Fruit fly (Drosophila melanogaster): ENCODE measurements around the gene CG14302.

Gene CG14302

dm6 chr3R:18741027-18741843 lies 8.8 kb downstream of the CG14302 start (continued):
- TF ChIP-seq CG6276 (GFP tag; optimal IDR thresholded peaks at IDR 0.05) (peak; percentile 87), pdm3 (GFP tag; optimal IDR thresholded peaks at IDR 0.05) (peak; percentile 90), fd85E (GFP tag; optimal IDR thresholded peaks at IDR 0.05) (peak; percentile 61), cyc (GFP tag; optimal IDR thresholded peaks at IDR 0.05) (peak; percentile 95), CG8119 (GFP tag; IDR thresholded peaks at IDR 0.05) (peak; percentile 93), CG15336 (GFP tag; IDR thresholded peaks at IDR 0.05) (peak; percentile 95), salr (GFP tag; optimal IDR thresholded peaks at IDR 0.05) (peak; percentile 65 to 87), CG7368 (GFP tag; optimal IDR thresholded peaks at IDR 0.05) (peak; percentile 85), Gug (GFP tag; IDR thresholded peaks at IDR 0.05) (peak; percentile 87), ss (GFP tag; optimal IDR thresholded peaks at IDR 0.05) (peak; percentile 80 to 84), Met (GFP tag; optimal IDR thresholded peaks at IDR 0.05) (peak; percentile 95), CG8319 (GFP tag; optimal IDR thresholded peaks at IDR 0.05) (peak; percentile 69), CG32006 (GFP tag; optimal IDR thresholded peaks at IDR 0.05) (peak; percentile 94), achi (GFP tag; optimal IDR thresholded peaks at IDR 0.05) (peak; percentile 93), Sox102F (GFP tag; optimal IDR thresholded peaks at IDR 0.05) (peak; percentile 96), dsx (GFP tag; optimal IDR thresholded peaks at IDR 0.05; ENCODE audit: poor library complexity, severe bottlenecking) (peak; percentile 88), Hr39 (GFP tag; optimal IDR thresholded peaks at IDR 0.05) (peak; percentile 91), Sox14 (GFP tag; optimal IDR thresholded peaks at IDR 0.05) (peak; percentile 92), CG6163 (GFP tag; IDR thresholded peaks at IDR 0.05) (peak; percentile 96), CG4318 (GFP tag; optimal IDR thresholded peaks at IDR 0.05) (peak; percentile 81), Ets96B (tag; optimal IDR thresholded peaks at IDR 0.05) (peak; percentile 87), CG34406 (GFP tag; optimal IDR thresholded peaks at IDR 0.05) (peak; percentile 94), CG6792 (GFP tag; optimal IDR thresholded peaks at IDR 0.05) (peak; percentile 91), Smox (GFP tag; optimal IDR thresholded peaks at IDR 0.05) (peak; percentile 95), Sox15 (GFP tag; optimal IDR thresholded peaks at IDR 0.05) (peak; percentile 85), topi (GFP tag; optimal IDR thresholded peaks at IDR 0.05) (peak; percentile 95)

dm6 chr3R:18741844-18742187 lies 9.3 kb downstream of the CG14302 start:
- TF ChIP-seq Eip78C (GFP tag) (peak; percentile 59), CG3032 (tag; optimal IDR thresholded peaks at IDR 0.05) (no peak), svp (GFP tag) (peak; percentile 18), ss (GFP tag; optimal IDR thresholded peaks at IDR 0.05) (no peak), CG8319 (GFP tag; optimal IDR thresholded peaks at IDR 0.05) (no peak)

dm6 chr3R:18742358-18743269 lies 10.1 kb downstream of the CG14302 start:
- no peak for TF ChIP-seq Lpt (GFP tag; optimal IDR thresholded peaks at IDR 0.05)
- peak; percentile 79 for TF ChIP-seq topi (GFP tag; optimal IDR thresholded peaks at IDR 0.05)
- TF ChIP-seq CG15336 (GFP tag; IDR thresholded peaks at IDR 0.05): peak; percentile 64
- TF ChIP-seq dsx (GFP tag; optimal IDR thresholded peaks at IDR 0.05; ENCODE audit: poor library complexity, severe bottlenecking): no peak
- peak; percentile 64 for TF ChIP-seq Hr39 (GFP tag; optimal IDR thresholded peaks at IDR 0.05)
- TF ChIP-seq CG31627 (GFP tag; optimal IDR thresholded peaks at IDR 0.05): peak; percentile 67
- TF ChIP-seq eg (GFP tag; IDR thresholded peaks at IDR 0.05): peak; percentile 46; the same call in 1 of the 3 replicates
- peak; percentile 62 for TF ChIP-seq pdm3 (GFP tag; optimal IDR thresholded peaks at IDR 0.05)
- peak; percentile 30 for TF ChIP-seq Eip93F (GFP tag; optimal IDR thresholded peaks at IDR 0.05)
- TF ChIP-seq cyc (GFP tag; optimal IDR thresholded peaks at IDR 0.05): peak; percentile 66
- peak; percentile 39 for TF ChIP-seq CG4318 (GFP tag; optimal IDR thresholded peaks at IDR 0.05)
- peak; percentile 71 for TF ChIP-seq svp (GFP tag)
- peak; percentile 72 for TF ChIP-seq CG32006 (GFP tag; optimal IDR thresholded peaks at IDR 0.05)
- TF ChIP-seq CG16779 (tag; optimal IDR thresholded peaks at IDR 0.05): peak; percentile 1
- TF ChIP-seq CG11762 (GFP tag; optimal IDR thresholded peaks at IDR 0.05; ENCODE audit: insufficient read depth): no peak
- TF ChIP-seq CG3919 (GFP tag; optimal IDR thresholded peaks at IDR 0.05): peak; percentile 52
- peak; percentile 65 for TF ChIP-seq Sox102F (GFP tag; optimal IDR thresholded peaks at IDR 0.05)
- TF ChIP-seq Sox14 (GFP tag; optimal IDR thresholded peaks at IDR 0.05): peak; percentile 75
- TF ChIP-seq CG10669 (GFP tag; optimal IDR thresholded peaks at IDR 0.05): peak; percentile 30
- TF ChIP-seq esn (GFP tag; optimal IDR thresholded peaks at IDR 0.05): peak; percentile 65
- TF ChIP-seq CG11294 (GFP tag; IDR thresholded peaks at IDR 0.05): no peak
- peak; percentile 45 for TF ChIP-seq Ets21C (GFP tag; optimal IDR thresholded peaks at IDR 0.05)
- TF ChIP-seq CG11902 (GFP tag; optimal IDR thresholded peaks at IDR 0.05): peak; percentile 14
- TF ChIP-seq CG8119 (GFP tag; IDR thresholded peaks at IDR 0.05): no peak
- TF ChIP-seq CG6276 (GFP tag; optimal IDR thresholded peaks at IDR 0.05): peak; percentile 18
- peak; percentile 52 for TF ChIP-seq Eip75B (GFP tag; optimal IDR thresholded peaks at IDR 0.05)
- TF ChIP-seq CG6854 (GFP tag; optimal IDR thresholded peaks at IDR 0.05): no peak

Data from whole organism, prepupa.